Fruit fly (Drosophila melanogaster) whole organism, embryonic: ENCODE results near the gene bab2.

Experiments
- Atf-2 ChIP-seq: fragments of 200-800 bp; sonication (Bioruptor generic); optimal IDR thresholded peaks from 2 replicates; lab custom pipeline; 2016; ENCODE audit warnings: missing biosample characterization, missing genetic modification characterization
- CG1024 ChIP-seq: fragments of 200-800 bp; sonication (Bioruptor generic); IDR thresholded peaks from 2 replicates; pipeline ENCODE4 v1.3.6; 2022; ENCODE audit warnings: missing biosample characterization, missing genetic modification characterization
- CG10274 ChIP-seq: fragments of 200-800 bp; sonication (Bioruptor generic); optimal IDR thresholded peaks from 3 replicates; lab custom pipeline; 2017; ENCODE audit warnings: missing biosample characterization, mild to moderate bottlenecking, missing genetic modification characterization
- CG10565 ChIP-seq: fragments of 200-800 bp; sonication (Bioruptor generic); optimal IDR thresholded peaks from 3 replicates; lab custom pipeline; 2016; ENCODE audit warnings: missing biosample characterization, mild to moderate bottlenecking, missing genetic modification characterization
- CG11456 ChIP-seq: fragments of 200-800 bp; sonication (Bioruptor generic); IDR thresholded peaks from 3 replicates; pipeline ENCODE4 v1.3.6; 2022; ENCODE audit warnings: missing biosample characterization, missing genetic modification characterization
- CG11695 ChIP-seq: fragments of 200-800 bp; sonication (Bioruptor generic); IDR thresholded peaks from 3 replicates; pipeline ENCODE4 v1.3.6; 2022; ENCODE audit warnings: missing biosample characterization, missing genetic modification characterization
- CG12071 ChIP-seq: fragments of 200-800 bp; sonication (Bioruptor generic); optimal IDR thresholded peaks from 3 replicates; lab custom pipeline; 2018; ENCODE audit warnings: missing biosample characterization, mild to moderate bottlenecking, missing genetic modification characterization
- CG12155 ChIP-seq: fragments of 200-800 bp; sonication (Bioruptor generic); optimal IDR thresholded peaks from 3 replicates; lab custom pipeline; 2016; ENCODE audit warnings: missing biosample characterization, missing genetic modification characterization
- CG14965 ChIP-seq: fragments of 200-800 bp; sonication (Bioruptor generic); optimal IDR thresholded peaks from 2 replicates; lab custom pipeline; 2016; ENCODE audit warnings: missing biosample characterization, missing genetic modification characterization, borderline replicate concordance
- CG15514 ChIP-seq: fragments of 200-800 bp; sonication (Bioruptor generic); optimal IDR thresholded peaks from 3 replicates; lab custom pipeline; 2017; ENCODE audit warnings: missing biosample characterization, missing genetic modification characterization, mild to moderate bottlenecking, moderate library complexity, missing genetic modification reagents
- CG15696 ChIP-seq: fragments of 200-800 bp; sonication (Bioruptor generic); optimal IDR thresholded peaks from 2 replicates; lab custom pipeline; 2019; ENCODE audit warnings: missing biosample characterization, mild to moderate bottlenecking, missing genetic modification characterization, moderate library complexity
- CG17568 ChIP-seq: fragments of 200-800 bp; sonication (Bioruptor generic); optimal IDR thresholded peaks from 2 replicates; lab custom pipeline; 2018; ENCODE audit warnings: missing biosample characterization, mild to moderate bottlenecking, missing genetic modification characterization, moderate library complexity
- CG17912 ChIP-seq: fragments of 200-800 bp; sonication (Bioruptor generic); optimal IDR thresholded peaks from 2 replicates; lab custom pipeline; 2018; ENCODE audit warnings: missing biosample characterization, mild to moderate bottlenecking, missing genetic modification characterization
- CG2199 ChIP-seq: fragments of 200-800 bp; sonication (Bioruptor generic); IDR thresholded peaks from 3 replicates; pipeline ENCODE4 v1.3.6; 2022; ENCODE audit warnings: missing biosample characterization, missing genetic modification characterization
- CG2678 ChIP-seq: fragments of 200-800 bp; sonication (Bioruptor generic); optimal IDR thresholded peaks from 3 replicates; lab custom pipeline; 2019; ENCODE audit warnings: missing biosample characterization, mild to moderate bottlenecking, missing genetic modification characterization, moderate library complexity
- CG3281 ChIP-seq: fragments of 200-800 bp; sonication (Bioruptor generic); optimal IDR thresholded peaks from 3 replicates; lab custom pipeline; 2017; ENCODE audit warnings: missing biosample characterization, mild to moderate bottlenecking, missing genetic modification characterization
- CG8388 ChIP-seq: fragments of 200-800 bp; sonication (Bioruptor generic); optimal IDR thresholded peaks from 2 replicates; lab custom pipeline; 2019; ENCODE audit warnings: missing biosample characterization, mild to moderate bottlenecking, missing genetic modification characterization, moderate library complexity
- CG9932 ChIP-seq: fragments of 200-800 bp; sonication (Bioruptor generic); IDR thresholded peaks from 2 replicates; pipeline ENCODE4 v1.3.6; 2022; ENCODE audit warnings: missing biosample characterization, missing genetic modification characterization
- Deaf1 ChIP-seq: fragments of 200-800 bp; optimal IDR thresholded peaks from 3 replicates; lab custom pipeline; 2019; ENCODE audit warnings: missing biosample characterization, mild to moderate bottlenecking, missing genetic modification characterization, moderate library complexity
- Eip74EF ChIP-seq, 2 experiments: fragments of 200-800 bp in 1 of 2; fragments of >200 bp in 1 of 2; sonication (Bioruptor generic) in 1 of 2; optimal IDR thresholded peaks; 2 replicates each; lab custom pipeline; 2017 to 2019; ENCODE audit warnings: missing biosample characterization in 2 of 2, missing genetic modification characterization in 2 of 2, mild to moderate bottlenecking in 1 of 2, moderate library complexity in 1 of 2
- Elba2 ChIP-seq: fragments of 200-800 bp; sonication (Bioruptor generic); optimal IDR thresholded peaks from 3 replicates; lab custom pipeline; 2016; ENCODE audit warnings: missing biosample characterization, missing genetic modification characterization
- Hmx ChIP-seq: fragments of 200-800 bp; sonication (Bioruptor generic); optimal IDR thresholded peaks from 2 replicates; lab custom pipeline; 2016; ENCODE audit warnings: missing biosample characterization, missing genetic modification characterization
- Jarid2 ChIP-seq: fragments of 200-800 bp; sonication (Bioruptor generic); optimal IDR thresholded peaks from 3 replicates; lab custom pipeline; 2017; ENCODE audit warnings: mild to moderate bottlenecking, missing biosample characterization, missing genetic modification reagents, missing genetic modification characterization
- Lhr ChIP-seq: fragments of 200-800 bp; sonication (Bioruptor generic); optimal IDR thresholded peaks from 3 replicates; lab custom pipeline; 2017; ENCODE audit warnings: mild to moderate bottlenecking, missing biosample characterization, missing genetic modification reagents, missing genetic modification characterization
- Lpt ChIP-seq: fragments of >200 bp; optimal IDR thresholded peaks from 2 replicates; lab custom pipeline; 2018; ENCODE audit warnings: missing biosample characterization, missing genetic modification characterization
- Nf-YB ChIP-seq: fragments of 200-800 bp; sonication (Bioruptor generic); optimal IDR thresholded peaks from 3 replicates; lab custom pipeline; 2019; ENCODE audit warnings: missing biosample characterization, mild to moderate bottlenecking, missing genetic modification characterization, moderate library complexity
- NfI ChIP-seq: fragments of 200-800 bp; sonication (Bioruptor generic); optimal IDR thresholded peaks from 3 replicates; lab custom pipeline; 2018; ENCODE audit warnings: missing biosample characterization, mild to moderate bottlenecking, missing genetic modification characterization, moderate library complexity
- Ravus ChIP-seq: fragments of 200-800 bp; sonication (Bioruptor generic); IDR thresholded peaks from 2 replicates; pipeline ENCODE4 v1.3.6; 2022; ENCODE audit warnings: missing biosample characterization, missing genetic modification characterization
- Rfx ChIP-seq: fragments of 200-800 bp; sonication (Bioruptor generic); IDR thresholded peaks from 2 replicates; pipeline ENCODE4 v1.3.6; 2022; ENCODE audit warnings: missing biosample characterization, missing genetic modification characterization
- Ssrp ChIP-seq: fragments of 200-800 bp; sonication (Bioruptor generic); optimal IDR thresholded peaks from 2 replicates; lab custom pipeline; 2018; ENCODE audit warnings: missing biosample characterization, mild to moderate bottlenecking, missing genetic modification characterization, moderate library complexity
- TFAM ChIP-seq: fragments of 200-800 bp; sonication (Bioruptor generic); optimal IDR thresholded peaks from 2 replicates; lab custom pipeline; 2017; ENCODE audit warnings: missing biosample characterization, missing genetic modification characterization, inconsistent platforms
- ara ChIP-seq: fragments of 200-800 bp; sonication (Bioruptor generic); IDR thresholded peaks from 2 replicates; pipeline ENCODE4 v1.3.6; 2022; ENCODE audit warnings: missing biosample characterization, missing genetic modification characterization
- ase ChIP-seq: fragments of 200-800 bp; sonication (Bioruptor generic); IDR thresholded peaks from 3 replicates; pipeline ENCODE4 v1.3.6; 2022; ENCODE audit warnings: missing biosample characterization, missing genetic modification characterization
- cas ChIP-seq: fragments of 200-800 bp; sonication (Bioruptor generic); IDR thresholded peaks from 2 replicates; pipeline ENCODE4 v1.3.6; 2022; ENCODE audit warnings: missing biosample characterization, missing genetic modification characterization
- cg ChIP-seq: fragments of 200-800 bp; sonication (Bioruptor generic); optimal IDR thresholded peaks from 3 replicates; lab custom pipeline; 2019; ENCODE audit warnings: missing biosample characterization, mild to moderate bottlenecking, missing genetic modification characterization, moderate library complexity
- da ChIP-seq: fragments of 200-800 bp; sonication (Bioruptor generic); optimal IDR thresholded peaks from 2 replicates; lab custom pipeline; 2016; ENCODE audit warnings: missing biosample characterization, missing genetic modification characterization
- dm ChIP-seq: fragments of 200-800 bp; sonication (Bioruptor generic); optimal IDR thresholded peaks from 3 replicates; lab custom pipeline; 2016; ENCODE audit warnings: missing biosample characterization, missing genetic modification characterization
- gcm ChIP-seq: fragments of 200-800 bp; sonication (Bioruptor generic); optimal IDR thresholded peaks from 2 replicates; lab custom pipeline; 2019; ENCODE audit warnings: missing biosample characterization, mild to moderate bottlenecking, missing genetic modification characterization, moderate library complexity
- ind ChIP-seq: fragments of 200-800 bp; sonication (Bioruptor generic); optimal IDR thresholded peaks from 3 replicates; lab custom pipeline; 2016; ENCODE audit warnings: missing biosample characterization, missing genetic modification characterization
- jigr1 ChIP-seq: fragments of 200-800 bp; sonication (Bioruptor generic); IDR thresholded peaks from 3 replicates; pipeline ENCODE4 v1.3.6; 2022; ENCODE audit warnings: missing biosample characterization, missing genetic modification characterization
- lab ChIP-seq: fragments of 200-800 bp; sonication (Bioruptor generic); optimal IDR thresholded peaks from 3 replicates; lab custom pipeline; 2017; ENCODE audit warnings: missing biosample characterization, missing genetic modification characterization, mild to moderate bottlenecking, moderate library complexity, missing genetic modification reagents
- nom ChIP-seq: fragments of 200-800 bp; sonication (Bioruptor generic); optimal IDR thresholded peaks from 2 replicates; lab custom pipeline; 2017; ENCODE audit warnings: missing biosample characterization, missing genetic modification characterization, mild to moderate bottlenecking, moderate library complexity, missing genetic modification reagents
- pho ChIP-seq: fragments of 200-800 bp; sonication (Bioruptor generic); optimal IDR thresholded peaks from 2 replicates; lab custom pipeline; 2016; ENCODE audit warnings: missing biosample characterization, missing genetic modification characterization
- run ChIP-seq: fragments of 200-800 bp; sonication (Bioruptor generic); optimal IDR thresholded peaks from 3 replicates; lab custom pipeline; 2018; ENCODE audit warnings: missing biosample characterization, mild to moderate bottlenecking, missing genetic modification characterization
- schlank ChIP-seq: fragments of 200-800 bp; sonication (Bioruptor generic); optimal IDR thresholded peaks from 2 replicates; lab custom pipeline; 2018; ENCODE audit warnings: missing biosample characterization, mild to moderate bottlenecking, missing genetic modification characterization
- scrt ChIP-seq: fragments of 200-800 bp; sonication (Bioruptor generic); optimal IDR thresholded peaks from 2 replicates; lab custom pipeline; 2018; ENCODE audit warnings: missing biosample characterization, mild to moderate bottlenecking, missing genetic modification characterization, moderate library complexity
- sens-2 ChIP-seq: fragments of 200-800 bp; sonication (Bioruptor generic); IDR thresholded peaks from 2 replicates; pipeline ENCODE4 v1.3.6; 2022; ENCODE audit warnings: missing biosample characterization, missing genetic modification characterization
- slbo ChIP-seq: fragments of 200-800 bp; sonication (Bioruptor generic); IDR thresholded peaks from 2 replicates; pipeline ENCODE4 v1.3.6; 2022; ENCODE audit warnings: missing biosample characterization, missing genetic modification characterization
- tin ChIP-seq: fragments of 200-800 bp; sonication (Bioruptor generic); optimal IDR thresholded peaks from 3 replicates; lab custom pipeline; 2016; ENCODE audit warnings: missing biosample characterization, missing genetic modification characterization
- wek ChIP-seq: fragments of 200-800 bp; sonication (Bioruptor generic); optimal IDR thresholded peaks from 3 replicates; lab custom pipeline; 2018; ENCODE audit warnings: missing biosample characterization, mild to moderate bottlenecking, missing genetic modification characterization, moderate library complexity
- wor ChIP-seq: fragments of 200-800 bp; sonication (Bioruptor generic); IDR thresholded peaks from 2 replicates; pipeline ENCODE4 v1.3.6; 2022; ENCODE audit warnings: missing biosample characterization, missing genetic modification characterization

The bab2 gene

dm6 chr3L:1098567-1098981 lies 78.5 kb downstream of the bab2 start (continued):
- TF ChIP-seq Elba2 (GFP tag; lab: Kevin White, UChicago) (no peak), CG14965 (GFP tag; lab: Kevin White, UChicago) (no peak), gcm (GFP tag; lab: Kevin White, UChicago) (peak; percentile 11), NfI (GFP tag; lab: Kevin White, UChicago) (no peak), Ravus (GFP tag; lab: Robert Waterston, UW) (no peak), Eip74EF (GFP tag; optimal IDR thresholded peaks at IDR 0.05; lab: Kevin White, UChicago) (no peak), CG12071 (GFP tag; lab: Kevin White, UChicago) (no peak), CG2199 (no peak), lab (GFP tag; lab: Kevin White, UChicago) (no peak), CG10274 (GFP tag; lab: Kevin White, UChicago) (no peak), CG15514 (GFP tag; lab: Kevin White, UChicago) (no peak), ara (GFP tag; lab: Robert Waterston, UW) (no peak), CG12155 (GFP tag; lab: Kevin White, UChicago) (no peak), dm (GFP tag; lab: Kevin White, UChicago) (no peak), Jarid2 (GFP tag; lab: Kevin White, UChicago) (peak; percentile 21), da (GFP tag; lab: Kevin White, UChicago) (no peak), Nf-YB (GFP tag; lab: Kevin White, UChicago) (no peak), CG17912 (GFP tag; lab: Kevin White, UChicago) (no peak), CG15696 (no peak), wor (GFP tag; lab: Robert Waterston, UW) (no peak), Lpt (no peak), CG10565 (no peak), CG17568 (GFP tag; lab: Kevin White, UChicago) (no peak), sens-2 (GFP tag; lab: Robert Waterston, UW) (no peak), ase (GFP tag; lab: Robert Waterston, UW) (no peak), nom (GFP tag; lab: Kevin White, UChicago) (no peak), Hmx (no peak), Lhr (GFP tag; lab: Kevin White, UChicago) (no peak), cg (peak; percentile 11), CG1024 (GFP tag; lab: Robert Waterston, UW) (no peak), CG11456 (no peak), tin (GFP tag; lab: Kevin White, UChicago) (no peak), jigr1 (no peak), CG11695 (peak; percentile 30; the same call in 1 of the 3 replicates), CG9932 (GFP tag; lab: Robert Waterston, UW) (no peak), CG2678 (tag; lab: Kevin White, UChicago) (no peak), Atf-2 (GFP tag; lab: Kevin White, UChicago) (no peak), scrt (GFP tag; lab: Kevin White, UChicago) (no peak), CG3281 (GFP tag; lab: Kevin White, UChicago) (no peak), wek (GFP tag; lab: Kevin White, UChicago) (no peak), cas (GFP tag; lab: Robert Waterston, UW) (no peak), Rfx (GFP tag; lab: Robert Waterston, UW) (0 out of 2 replicates have a peak, but pooled peaks have one; percentile 13), slbo (GFP tag; lab: Robert Waterston, UW) (peak; percentile 7; the same call in 1 of the 2 replicates), pho (GFP tag; lab: Kevin White, UChicago) (no peak), ind (GFP tag; lab: Kevin White, UChicago) (no peak), schlank (tag; lab: Kevin White, UChicago) (no peak), run (no peak), Ssrp (no peak), Deaf1 (tag; lab: Kevin White, UChicago) (peak; percentile 94), CG8388 (no peak), TFAM (GFP tag; lab: Kevin White, UChicago) (no peak)
